Fruit fly (Drosophila melanogaster): ENCODE data around the gene rtp.

- TF ChIP-seq CG32264 (GFP tag; optimal IDR thresholded peaks at IDR 0.05) (no peak), CrebA (GFP tag; optimal IDR thresholded peaks at IDR 0.05; ENCODE audit: borderline replicate concordance) (no peak), OdsH (GFP tag; optimal IDR thresholded peaks at IDR 0.05) (no peak), br (GFP tag; optimal IDR thresholded peaks at IDR 0.05) (no peak), lola (GFP tag; optimal IDR thresholded peaks at IDR 0.05) (no peak), dsf (GFP tag; optimal IDR thresholded peaks at IDR 0.05; ENCODE audit: borderline replicate concordance) (no peak), pan (optimal IDR thresholded peaks at IDR 0.05) (no peak), sv (GFP tag; optimal IDR thresholded peaks at IDR 0.05) (no peak), Hr78 (GFP tag; optimal IDR thresholded peaks at IDR 0.05) (no peak), psq (GFP tag; optimal IDR thresholded peaks at IDR 0.05) (no peak)
These were observed 25.7 kb downstream of the rtp start for dm6 chr3R:5211401-5211800.

All from whole organism, wandering third instar larva.